Worm (Caenorhabditis elegans): Measurements from ENCODE around the gene hecd-1.

Gene hecd-1

DNA sequence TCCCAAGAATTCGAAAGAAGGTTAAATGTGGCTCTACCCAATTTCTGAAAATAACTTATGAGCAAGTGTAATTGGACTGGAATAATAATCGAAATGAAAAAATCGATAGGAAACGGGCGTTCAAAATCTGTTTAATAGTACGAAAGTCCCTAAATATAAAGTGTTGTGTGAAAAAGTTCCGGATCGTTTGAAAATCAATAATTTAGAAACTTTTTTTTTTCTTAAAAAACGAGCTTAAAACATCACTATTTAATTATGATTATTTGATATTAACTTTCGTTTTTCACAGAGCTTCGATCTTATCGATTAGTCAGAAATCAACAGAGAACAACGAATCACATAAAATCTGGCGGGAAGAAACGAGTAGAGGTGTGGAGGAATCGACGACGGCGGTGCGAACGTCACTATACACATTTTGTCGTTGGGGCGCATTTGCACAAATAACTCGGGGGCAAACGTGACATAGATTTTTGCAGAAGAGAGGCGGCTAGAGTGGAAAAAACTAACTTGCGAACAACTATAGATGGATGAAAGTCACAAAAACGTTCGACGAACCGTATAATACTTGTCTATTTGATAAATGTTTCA is at the start of gene hecd-1:
Gene hecd-1 (minus strand): TSS at position 51 of the 588 bp plus-strand sequence.
- no peak for TF ChIP-seq ZK546.5 (tag; optimal IDR thresholded peaks at IDR 0.05)
- TF ChIP-seq elt-3 (tag; optimal IDR thresholded peaks at IDR 0.05): no peak
- TF ChIP-seq aly-2 (tag; optimal IDR thresholded peaks at IDR 0.05): no peak
- no peak for TF ChIP-seq nhr-12 (tag; optimal IDR thresholded peaks at IDR 0.05)
- TF ChIP-seq egl-27 (tag; optimal IDR thresholded peaks at IDR 0.05): no peak
- TF ChIP-seq nhr-77 (tag; optimal IDR thresholded peaks at IDR 0.05): no peak
- peak; percentile 7 for TF ChIP-seq nhr-25 (tag; optimal IDR thresholded peaks at IDR 0.05)
- TF ChIP-seq lin-15B (tag; optimal IDR thresholded peaks at IDR 0.05): peak; percentile 30

DNA sequence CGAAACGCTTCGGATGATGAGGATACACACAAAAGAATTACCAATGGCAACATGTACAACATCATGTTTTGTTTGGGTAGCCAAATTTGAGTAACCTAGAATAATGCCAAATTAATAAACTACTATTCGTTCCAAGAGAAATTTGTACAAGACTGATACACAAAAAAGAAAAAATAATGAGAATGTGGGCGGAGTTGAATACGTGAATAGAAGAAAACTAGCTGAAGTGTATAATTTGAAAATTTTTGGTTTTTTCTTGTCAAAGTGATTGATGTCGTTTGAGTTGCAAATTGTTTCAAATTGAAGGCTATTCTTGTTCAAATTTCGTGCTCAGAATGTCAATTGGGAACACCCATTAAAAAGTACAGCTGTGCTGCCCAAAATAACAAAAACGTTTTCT is 47.2 kb upstream of the hecd-1 start, which contains the start of gene R13A1.5:
Gene R13A1.5 (minus strand): TSS at position 101 of the 400 bp plus-strand sequence.
- no peak for TF ChIP-seq tbx-2 (tag; optimal IDR thresholded peaks at IDR 0.05)

DNA sequence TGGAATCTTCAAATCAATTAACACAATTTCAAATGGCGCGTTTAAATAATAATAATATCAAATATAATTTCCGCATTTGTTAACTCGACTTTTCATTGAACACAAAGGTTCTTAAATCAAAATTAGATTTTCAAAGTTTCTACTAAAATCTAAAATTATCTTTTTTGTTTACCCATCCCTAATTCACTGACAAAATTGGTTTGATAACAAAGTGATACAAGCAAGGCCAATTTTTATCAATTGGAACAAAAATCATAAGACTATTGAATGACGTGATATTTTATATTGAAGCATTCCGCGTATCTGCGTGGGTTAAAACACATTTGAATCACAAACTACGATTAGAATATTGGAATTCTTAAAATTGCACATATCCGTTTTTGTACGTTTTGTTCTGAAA is 45.9 kb upstream of the hecd-1 start:
- TF ChIP-seq ceh-9 (tag; optimal IDR thresholded peaks at IDR 0.05) (no peak), mml-1 (tag; optimal IDR thresholded peaks at IDR 0.05) (no peak), sea-2 (GFP tag; optimal IDR thresholded peaks at IDR 0.05) (no peak), nhr-25 (tag; optimal IDR thresholded peaks at IDR 0.05) (no peak), mdl-1 (tag; optimal IDR thresholded peaks at IDR 0.05) (no peak), skn-1 (tag; optimal IDR thresholded peaks at IDR 0.05) (no peak), elt-2 (tag; optimal IDR thresholded peaks at IDR 0.05) (peak; percentile 94), R02D3.7 (tag; optimal IDR thresholded peaks at IDR 0.05) (no peak), egl-27 (tag; optimal IDR thresholded peaks at IDR 0.05) (no peak), fkh-2 (tag; optimal IDR thresholded peaks at IDR 0.05) (no peak), nhr-28 (tag; optimal IDR thresholded peaks at IDR 0.05) (no peak), fkh-10 (GFP tag; optimal IDR thresholded peaks at IDR 0.05) (no peak), ama-1 (optimal IDR thresholded peaks at IDR 0.05) (no peak), snpc-4 (tag; optimal IDR thresholded peaks at IDR 0.05) (no peak), jun-1 (tag; optimal IDR thresholded peaks at IDR 0.05) (peak; percentile 77), daf-12 (tag; optimal IDR thresholded peaks at IDR 0.05) (no peak), pqm-1 (tag; optimal IDR thresholded peaks at IDR 0.05) (peak; percentile 94), elt-3 (tag; optimal IDR thresholded peaks at IDR 0.05) (peak in 1 of 3 experiments; percentile 21), ZK546.5 (tag; optimal IDR thresholded peaks at IDR 0.05) (no peak), eor-1 (tag; optimal IDR thresholded peaks at IDR 0.05) (no peak), nhr-23 (tag; optimal IDR thresholded peaks at IDR 0.05) (no peak), ztf-4 (tag; optimal IDR thresholded peaks at IDR 0.05) (no peak), ztf-11 (tag; optimal IDR thresholded peaks at IDR 0.05) (no peak), ceh-28 (tag; optimal IDR thresholded peaks at IDR 0.05) (peak; percentile 18), nhr-77 (tag; optimal IDR thresholded peaks at IDR 0.05) (no peak)

- TF ChIP-seq lin-15B (tag; optimal IDR thresholded peaks at IDR 0.05): no peak
- no peak for TF ChIP-seq lin-39 (tag; optimal IDR thresholded peaks at IDR 0.05)
- peak; percentile 55 for TF ChIP-seq skn-1 (tag; optimal IDR thresholded peaks at IDR 0.05)
- TF ChIP-seq nhr-28 (tag; optimal IDR thresholded peaks at IDR 0.05): no peak
- TF ChIP-seq nhr-77 (tag; optimal IDR thresholded peaks at IDR 0.05): no peak
- TF ChIP-seq eor-1 (tag; optimal IDR thresholded peaks at IDR 0.05): no peak
- TF ChIP-seq egl-5 (tag; optimal IDR thresholded peaks at IDR 0.05): no peak
- no peak for TF ChIP-seq R02D3.7 (tag; optimal IDR thresholded peaks at IDR 0.05)
- TF ChIP-seq hmg-11 (tag; optimal IDR thresholded peaks at IDR 0.05): no peak
- no peak for TF ChIP-seq ceh-16 (tag; optimal IDR thresholded peaks at IDR 0.05)
- no peak for TF ChIP-seq zag-1 (tag; optimal IDR thresholded peaks at IDR 0.05)
- TF ChIP-seq nhr-25 (tag; optimal IDR thresholded peaks at IDR 0.05): no peak
- TF ChIP-seq elt-2 (tag; optimal IDR thresholded peaks at IDR 0.05): peak; percentile 99
- TF ChIP-seq jun-1 (tag; optimal IDR thresholded peaks at IDR 0.05): peak; percentile 88
- no peak for TF ChIP-seq unc-39 (tag; optimal IDR thresholded peaks at IDR 0.05)
- TF ChIP-seq nhr-23 (tag; optimal IDR thresholded peaks at IDR 0.05): peak; percentile 71
- TF ChIP-seq elt-3 (tag; optimal IDR thresholded peaks at IDR 0.05): peak; percentile 30 to 89 (median 45)
- peak; percentile 62 for TF ChIP-seq ceh-28 (tag; optimal IDR thresholded peaks at IDR 0.05)
- peak; percentile 97 for TF ChIP-seq pha-4 (tag; optimal IDR thresholded peaks at IDR 0.05)
- peak; percentile 11 for TF ChIP-seq nhr-43 (tag; optimal IDR thresholded peaks at IDR 0.05; ENCODE audit: poor library complexity, severe bottlenecking)
- peak; percentile 100 for TF ChIP-seq pqm-1 (tag; optimal IDR thresholded peaks at IDR 0.05)
- no peak for TF ChIP-seq ZK546.5 (tag; optimal IDR thresholded peaks at IDR 0.05)
- no peak for TF ChIP-seq aly-2 (tag; optimal IDR thresholded peaks at IDR 0.05)
- peak; percentile 65 for TF ChIP-seq fkh-10 (GFP tag; optimal IDR thresholded peaks at IDR 0.05)
- no peak for TF ChIP-seq sea-2 (GFP tag; optimal IDR thresholded peaks at IDR 0.05)
- TF ChIP-seq snpc-4 (tag; optimal IDR thresholded peaks at IDR 0.05): peak; percentile 9
- TF ChIP-seq fkh-2 (tag; optimal IDR thresholded peaks at IDR 0.05): no peak
- no peak for TF ChIP-seq nhr-237 (tag; optimal IDR thresholded peaks at IDR 0.05)
- no peak for TF ChIP-seq nfya-1 (tag; optimal IDR thresholded peaks at IDR 0.05; ENCODE audit: insufficient read depth)
- no peak for TF ChIP-seq fos-1 (tag; optimal IDR thresholded peaks at IDR 0.05)
- TF ChIP-seq egl-27 (tag; optimal IDR thresholded peaks at IDR 0.05): no peak
- TF ChIP-seq nhr-67 (tag; optimal IDR thresholded peaks at IDR 0.05): no peak
These were observed 44.3 kb upstream of the hecd-1 start, which contains the start of gene srlf-7 for ce11 chrIV:7188528-7189422. Gene srlf-7, plus strand, starts transcription at chrIV:7189287.

All from whole organism, L3 larva.